Fruit fly (Drosophila melanogaster) whole organism, adult: ENCODE data around the gene CG43693.

ENCODE experiments used
- CG33017 ChIP-seq: fragments of 200-800 bp; sonication (Bioruptor generic); optimal IDR thresholded peaks from 2 replicates; lab custom pipeline; 2018; ENCODE audit warnings: missing biosample characterization, mild to moderate bottlenecking, missing genetic modification characterization, moderate library complexity
- Clk ChIP-seq: fragments of 200-800 bp; sonication (Bioruptor generic); optimal IDR thresholded peaks from 2 replicates; lab custom pipeline; 2017; ENCODE audit warnings: missing biosample characterization, missing genetic modification characterization
- Hr96 ChIP-seq: fragments of 200-800 bp; sonication (Bioruptor generic); optimal IDR thresholded peaks from 2 replicates; lab custom pipeline; 2016; ENCODE audit warnings: missing biosample characterization, missing genetic modification characterization
- cic ChIP-seq: fragments of 200-800 bp; sonication (Bioruptor generic); optimal IDR thresholded peaks from 2 replicates; lab custom pipeline; 2017; ENCODE audit warnings: missing biosample characterization, mild to moderate bottlenecking, missing genetic modification characterization, moderate library complexity
- pad ChIP-seq: fragments of 200-800 bp; sonication (Bioruptor generic); optimal IDR thresholded peaks from 3 replicates; lab custom pipeline; 2017; ENCODE audit warnings: missing biosample characterization, missing genetic modification characterization, mild to moderate bottlenecking, moderate library complexity, missing genetic modification reagents

DNA sequence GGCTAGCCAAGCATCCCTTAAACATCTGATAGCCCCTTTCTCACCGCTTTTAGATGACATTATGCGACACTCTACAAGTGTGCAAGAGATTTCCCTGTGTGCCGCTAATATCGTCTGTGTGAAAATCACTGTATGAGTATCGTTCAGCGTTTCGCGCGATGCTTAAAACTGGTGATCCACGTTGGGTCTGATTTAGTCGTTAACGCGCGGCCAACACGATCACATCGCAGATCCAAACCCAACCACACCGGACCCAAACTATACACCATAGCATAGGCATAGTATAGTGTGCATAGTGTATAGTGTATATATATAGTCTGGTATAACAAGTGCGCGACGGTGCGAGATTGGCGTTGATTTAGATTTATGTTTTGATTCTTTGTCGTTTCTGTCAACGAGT lies 2.7 kb upstream of the CG43693 start, which contains the start of gene CG7888:
- TF ChIP-seq Clk (GFP tag; lab: Kevin White, UChicago) (no peak), cic (GFP tag; lab: Kevin White, UChicago) (no peak), pad (GFP tag; lab: Kevin White, UChicago) (no peak), CG33017 (tag; lab: Kevin White, UChicago) (no peak), Hr96 (GFP tag; lab: Kevin White, UChicago) (no peak)
